Worm (Caenorhabditis elegans) whole organism, L2 larva: ENCODE data around the gene tra-2.
A peak's percentile ranks its signal among the peaks of the same experiment; 100 is the strongest.

ENCODE experiments used
- C34F6.9 ChIP-seq: fragments of 150-350 bp; optimal IDR thresholded peaks from 2 replicates; lab custom pipeline; 2014; ENCODE audit warnings: missing biosample characterization, missing genetic modification characterization
- F13H6.1 ChIP-seq: sonication (generic microtip); optimal IDR thresholded peaks from 2 replicates; lab custom pipeline; 2016; ENCODE audit warnings: missing genetic modification characterization, missing compliant biosample characterization
- R02D3.7 ChIP-seq: fragments of 150-350 bp; optimal IDR thresholded peaks from 2 replicates; lab custom pipeline; 2014; ENCODE audit warnings: missing biosample characterization, missing genetic modification characterization
- Y55F3AM.14 ChIP-seq: fragments of 200-800 bp; sonication (Bioruptor generic); optimal IDR thresholded peaks from 2 replicates; lab custom pipeline; 2018; ENCODE audit warnings: mild to moderate bottlenecking, missing genetic modification characterization, missing compliant biosample characterization
- ZK546.5 ChIP-seq: sonication (generic microtip); optimal IDR thresholded peaks from 2 replicates; lab custom pipeline; 2017; ENCODE audit warnings: missing biosample characterization, missing genetic modification characterization
- alr-1 ChIP-seq: fragments of 150-350 bp; optimal IDR thresholded peaks from 2 replicates; lab custom pipeline; 2014; ENCODE audit warnings: missing biosample characterization, missing genetic modification characterization
- aly-2 ChIP-seq: fragments of 150-350 bp; optimal IDR thresholded peaks from 2 replicates; lab custom pipeline; 2014; ENCODE audit warnings: missing biosample characterization, missing genetic modification characterization
- ama-1 ChIP-seq: fragments of 150-350 bp; optimal IDR thresholded peaks from 2 replicates; lab custom pipeline; 2018; ENCODE audit warnings: inconsistent platforms
- blmp-1 ChIP-seq: sonication (generic microtip); optimal IDR thresholded peaks from 2 replicates; lab custom pipeline; 2017; ENCODE audit warnings: missing genetic modification characterization, mild to moderate bottlenecking, missing compliant biosample characterization, antibody characterized with exemption, moderate library complexity; ENCODE audit not compliant: insufficient read depth
- ceh-16 ChIP-seq: fragments of 150-350 bp; optimal IDR thresholded peaks from 2 replicates; lab custom pipeline; 2014; ENCODE audit warnings: missing biosample characterization, missing genetic modification characterization
- ceh-82 ChIP-seq: fragments of 150-350 bp; optimal IDR thresholded peaks from 2 replicates; lab custom pipeline; 2014; ENCODE audit warnings: missing biosample characterization, missing genetic modification characterization
- crh-2 ChIP-seq: sonication (generic microtip); optimal IDR thresholded peaks from 2 replicates; lab custom pipeline; 2017; ENCODE audit warnings: missing biosample characterization, missing genetic modification characterization
- dmd-4 ChIP-seq: sonication (generic microtip); optimal IDR thresholded peaks from 2 replicates; lab custom pipeline; 2017; ENCODE audit warnings: missing biosample characterization, missing genetic modification characterization
- egl-27 ChIP-seq: sonication (generic microtip); optimal IDR thresholded peaks from 3 replicates; lab custom pipeline; 2017; ENCODE audit warnings: missing biosample characterization, missing genetic modification reagents, missing genetic modification characterization
- elt-1 ChIP-seq: fragments of 150-350 bp; optimal IDR thresholded peaks from 2 replicates; lab custom pipeline; 2014; ENCODE audit warnings: missing biosample characterization, missing genetic modification characterization
- elt-3 ChIP-seq: sonication (generic microtip); optimal IDR thresholded peaks from 2 replicates; lab custom pipeline; 2017; ENCODE audit warnings: missing biosample characterization, missing genetic modification characterization
- fos-1 ChIP-seq: fragments of 150-350 bp; optimal IDR thresholded peaks from 2 replicates; lab custom pipeline; 2014; ENCODE audit warnings: missing biosample characterization, missing genetic modification characterization
- gmeb-1 ChIP-seq: fragments of 150-350 bp; optimal IDR thresholded peaks from 2 replicates; lab custom pipeline; 2014; ENCODE audit warnings: missing biosample characterization, missing genetic modification characterization
- lin-11 ChIP-seq: fragments of 150-350 bp; sonication (generic microtip); optimal IDR thresholded peaks from 2 replicates; lab custom pipeline; 2014; ENCODE audit warnings: missing biosample characterization, missing genetic modification characterization, inconsistent platforms, mixed read lengths
- lin-13 ChIP-seq: fragments of 150-350 bp; optimal IDR thresholded peaks from 2 replicates; lab custom pipeline; 2014; ENCODE audit warnings: missing biosample characterization, missing genetic modification reagents, missing genetic modification characterization
- lin-39 ChIP-seq: fragments of 150-350 bp; optimal IDR thresholded peaks from 2 replicates; lab custom pipeline; 2014; ENCODE audit warnings: missing biosample characterization, missing genetic modification reagents, missing genetic modification characterization
- lsy-2 ChIP-seq, 2 experiments: fragments of 150-350 bp in 1 of 2; sonication (generic microtip) in 1 of 2; optimal IDR thresholded peaks; 2 replicates each; lab custom pipeline; 2014 to 2017; ENCODE audit warnings: missing biosample characterization in 2 of 2, missing genetic modification characterization in 2 of 2
- mab-5 ChIP-seq: fragments of 150-350 bp; optimal IDR thresholded peaks from 2 replicates; lab custom pipeline; 2014; ENCODE audit warnings: missing biosample characterization, missing genetic modification characterization
- mbf-1 ChIP-seq: sonication (generic microtip); optimal IDR thresholded peaks from 2 replicates; lab custom pipeline; 2017; ENCODE audit warnings: missing biosample characterization, missing genetic modification characterization
- mdl-1 ChIP-seq, 2 experiments: fragments of 150-350 bp in 1 of 2; sonication (generic microtip) in 1 of 2; optimal IDR thresholded peaks; 2 replicates each; lab custom pipeline; 2017; ENCODE audit warnings: missing biosample characterization in 2 of 2, missing genetic modification characterization in 2 of 2
- nhr-10 ChIP-seq: sonication (generic microtip); optimal IDR thresholded peaks from 2 replicates; lab custom pipeline; 2017; ENCODE audit warnings: missing biosample characterization, missing genetic modification characterization
- nhr-11 ChIP-seq: fragments of 150-350 bp; optimal IDR thresholded peaks from 2 replicates; lab custom pipeline; 2014; ENCODE audit warnings: missing biosample characterization, missing genetic modification characterization
- nhr-12 ChIP-seq: fragments of 150-350 bp; optimal IDR thresholded peaks from 2 replicates; lab custom pipeline; 2014; ENCODE audit warnings: missing biosample characterization, missing genetic modification characterization
- nhr-129 ChIP-seq: fragments of 150-350 bp; optimal IDR thresholded peaks from 2 replicates; lab custom pipeline; 2014; ENCODE audit warnings: missing biosample characterization, missing genetic modification characterization
- nhr-21 ChIP-seq: fragments of 150-350 bp; optimal IDR thresholded peaks from 2 replicates; lab custom pipeline; 2014; ENCODE audit warnings: missing biosample characterization, missing genetic modification characterization
- nhr-23 ChIP-seq: fragments of 150-350 bp; optimal IDR thresholded peaks from 2 replicates; lab custom pipeline; 2014; ENCODE audit warnings: missing biosample characterization, missing genetic modification reagents, missing genetic modification characterization
- nhr-237 ChIP-seq: fragments of 150-350 bp; optimal IDR thresholded peaks from 2 replicates; lab custom pipeline; 2014; ENCODE audit warnings: missing biosample characterization, missing genetic modification characterization
- nhr-25 ChIP-seq: fragments of 150-350 bp; sonication (generic microtip); optimal IDR thresholded peaks from 3 replicates; lab custom pipeline; 2014; ENCODE audit warnings: missing biosample characterization, missing genetic modification characterization
- nhr-6 ChIP-seq: fragments of 150-350 bp; optimal IDR thresholded peaks from 2 replicates; lab custom pipeline; 2014; ENCODE audit warnings: missing biosample characterization, missing genetic modification characterization
- nhr-77 ChIP-seq: fragments of 150-350 bp; optimal IDR thresholded peaks from 2 replicates; lab custom pipeline; 2014; ENCODE audit warnings: missing biosample characterization, missing genetic modification characterization
- peb-1 ChIP-seq: fragments of 150-350 bp; optimal IDR thresholded peaks from 2 replicates; lab custom pipeline; 2014; ENCODE audit warnings: missing biosample characterization, missing genetic modification characterization
- sem-4 ChIP-seq: fragments of 150-350 bp; optimal IDR thresholded peaks from 2 replicates; lab custom pipeline; 2014; ENCODE audit warnings: missing biosample characterization, missing genetic modification reagents, missing genetic modification characterization
- skn-1 ChIP-seq: sonication (generic microtip); optimal IDR thresholded peaks from 2 replicates; lab custom pipeline; 2017; ENCODE audit warnings: missing biosample characterization, missing genetic modification characterization
- sma-3 ChIP-seq: sonication (generic microtip); optimal IDR thresholded peaks from 2 replicates; lab custom pipeline; 2016; ENCODE audit warnings: missing genetic modification reagents, missing genetic modification characterization, missing compliant biosample characterization
- sma-9 ChIP-seq, 2 experiments: fragments of 150-350 bp in 1 of 2; sonication (generic microtip) in 1 of 2; optimal IDR thresholded peaks; 2 replicates each; lab custom pipeline; 2014 to 2016; ENCODE audit warnings: missing genetic modification characterization in 2 of 2, mild to moderate bottlenecking in 1 of 2, missing biosample characterization in 1 of 2, missing compliant biosample characterization in 1 of 2, missing genetic modification reagents in 1 of 2, moderate library complexity in 1 of 2
- snpc-4 ChIP-seq: fragments of 150-350 bp; optimal IDR thresholded peaks from 2 replicates; lab custom pipeline; 2014; ENCODE audit warnings: missing biosample characterization, missing genetic modification characterization
- unc-39 ChIP-seq: fragments of 150-350 bp; optimal IDR thresholded peaks from 2 replicates; lab custom pipeline; 2014; ENCODE audit warnings: missing biosample characterization, missing genetic modification characterization
- unc-55 ChIP-seq: fragments of 150-350 bp; sonication (generic microtip); optimal IDR thresholded peaks from 3 replicates; lab custom pipeline; 2014; ENCODE audit warnings: missing biosample characterization, missing genetic modification reagents, missing genetic modification characterization
- unc-62 ChIP-seq: fragments of 150-350 bp; optimal IDR thresholded peaks from 2 replicates; lab custom pipeline; 2014; ENCODE audit warnings: missing biosample characterization, missing genetic modification reagents, missing genetic modification characterization
- zag-1 ChIP-seq: fragments of 150-350 bp; optimal IDR thresholded peaks from 2 replicates; lab custom pipeline; 2014; ENCODE audit warnings: missing biosample characterization, missing genetic modification characterization
- ztf-1 ChIP-seq: fragments of 200-800 bp; sonication (Bioruptor generic); conservative IDR thresholded peaks from 2 replicates; pipeline ENCODE4 v1.3.6; 2022; ENCODE audit warnings: missing genetic modification characterization, missing compliant biosample characterization
- ztf-11 ChIP-seq: sonication (generic microtip); optimal IDR thresholded peaks from 2 replicates; lab custom pipeline; 2017; ENCODE audit warnings: missing biosample characterization, missing genetic modification characterization
- ztf-4 ChIP-seq: fragments of 150-350 bp; optimal IDR thresholded peaks from 2 replicates; lab custom pipeline; 2014; ENCODE audit warnings: missing biosample characterization, missing genetic modification characterization

The tra-2 gene

ce11 chrII:6994677-6995076, 29.2 kb upstream of the tra-2 start, which contains the start of gene unc-104:
TSS of gene unc-104 (plus strand) at chrII:6994987.
- TF ChIP-seq nhr-129 (tag; lab: Kevin White, UChicago) (no peak), sem-4 (tag; lab: Kevin White, UChicago) (peak; percentile 55), egl-27 (tag; lab: Kevin White, UChicago) (no peak), C34F6.9 (tag; lab: Kevin White, UChicago) (peak; percentile 27), nhr-21 (tag; lab: Kevin White, UChicago) (no peak), lsy-2 (tag; optimal IDR thresholded peaks at IDR 0.05; lab: Kevin White, UChicago) (peak in 1 of 2 experiments; percentile 16), zag-1 (tag; lab: Kevin White, UChicago) (peak; percentile 24), crh-2 (tag; lab: Kevin White, UChicago) (peak; percentile 14)

ce11 chrII:6992949-6993348, 27.5 kb upstream of the tra-2 start:
- TF ChIP-seq crh-2 (tag; lab: Kevin White, UChicago): peak; percentile 75
- no peak for TF ChIP-seq nhr-12 (tag; lab: Kevin White, UChicago)
- peak; percentile 40 for TF ChIP-seq ztf-4
- TF ChIP-seq ZK546.5 (tag; lab: Kevin White, UChicago): no peak
- no peak for TF ChIP-seq nhr-21 (tag; lab: Kevin White, UChicago)
- TF ChIP-seq snpc-4 (tag; lab: Kevin White, UChicago): peak; percentile 26
- no peak for TF ChIP-seq R02D3.7 (tag; lab: Kevin White, UChicago)
- peak; percentile 54 for TF ChIP-seq F13H6.1 (tag; lab: Kevin White, UChicago)
- TF ChIP-seq elt-3 (tag; lab: Kevin White, UChicago): no peak
- peak; percentile 67 for TF ChIP-seq sma-9 (GFP tag; optimal IDR thresholded peaks at IDR 0.05; lab: Kevin White, UChicago)
- no peak for TF ChIP-seq sma-9 (tag; optimal IDR thresholded peaks at IDR 0.05; lab: Kevin White, UChicago)
- peak; percentile 42 for TF ChIP-seq lin-11 (tag; lab: Kevin White, UChicago)
- TF ChIP-seq dmd-4 (tag; lab: Kevin White, UChicago): no peak
- TF ChIP-seq sem-4 (tag; lab: Kevin White, UChicago): no peak
- no peak for TF ChIP-seq sma-3 (GFP tag; lab: Kevin White, UChicago)
- no peak for TF ChIP-seq lin-39
- no peak for TF ChIP-seq alr-1
- no peak for TF ChIP-seq ama-1 (lab: Kevin White, UChicago)
- no peak for TF ChIP-seq aly-2 (tag; lab: Kevin White, UChicago)
- no peak for TF ChIP-seq ztf-11 (tag; lab: Kevin White, UChicago)
- no peak for TF ChIP-seq fos-1
- TF ChIP-seq nhr-11: no peak
- TF ChIP-seq gmeb-1: no peak
- no peak for TF ChIP-seq elt-1
- no peak for TF ChIP-seq skn-1
- TF ChIP-seq peb-1 (tag; lab: Kevin White, UChicago): no peak
- no peak for TF ChIP-seq mbf-1
- TF ChIP-seq lin-13 (GFP tag; lab: Kevin White, UChicago): peak; percentile 34
- no peak for TF ChIP-seq blmp-1 (tag; lab: Kevin White, UChicago)
- no peak for TF ChIP-seq mdl-1 (tag; optimal IDR thresholded peaks at IDR 0.05; lab: Kevin White, UChicago)
- peak; percentile 79 for TF ChIP-seq egl-27 (tag; lab: Kevin White, UChicago)
- TF ChIP-seq nhr-25 (tag; lab: Kevin White, UChicago): no peak
- peak; percentile 61 for TF ChIP-seq nhr-129 (tag; lab: Kevin White, UChicago)
- no peak for TF ChIP-seq nhr-6 (tag; lab: Kevin White, UChicago)
- TF ChIP-seq nhr-77: no peak
- no peak for TF ChIP-seq nhr-237 (tag; lab: Kevin White, UChicago)
- peak; percentile 32 to 75 for TF ChIP-seq lsy-2 (tag; optimal IDR thresholded peaks at IDR 0.05; lab: Kevin White, UChicago)
- TF ChIP-seq ztf-1 (GFP tag; lab: Robert Waterston, UW): no peak
- no peak for TF ChIP-seq nhr-10
- no peak for TF ChIP-seq ceh-16 (tag; lab: Kevin White, UChicago)
- TF ChIP-seq unc-55 (GFP tag; lab: Kevin White, UChicago): peak; percentile 82
- peak; percentile 83 for TF ChIP-seq C34F6.9 (tag; lab: Kevin White, UChicago)
- peak; percentile 77 for TF ChIP-seq Y55F3AM.14 (GFP tag; lab: Kevin White, UChicago)
- TF ChIP-seq unc-39 (tag; lab: Kevin White, UChicago): no peak
- no peak for TF ChIP-seq nhr-23 (tag; lab: Kevin White, UChicago)
- TF ChIP-seq mab-5 (tag; lab: Kevin White, UChicago): peak; percentile 24
- TF ChIP-seq zag-1 (tag; lab: Kevin White, UChicago): peak; percentile 88
- TF ChIP-seq ceh-82 (tag; lab: Kevin White, UChicago): no peak
- TF ChIP-seq unc-62 (GFP tag; lab: Kevin White, UChicago): peak; percentile 16
